Fruit fly (Drosophila melanogaster) whole organism, embryonic: ENCODE results near the gene CCHa1.

Source experiments
- Antp ChIP-seq: fragments of 200-800 bp; sonication (Bioruptor generic); optimal IDR thresholded peaks from 3 replicates; lab custom pipeline; 2016; ENCODE audit warnings: missing biosample characterization, missing genetic modification characterization
- B-H2 ChIP-seq: fragments of 200-800 bp; sonication (Bioruptor generic); optimal IDR thresholded peaks from 2 replicates; lab custom pipeline; 2018; ENCODE audit warnings: missing biosample characterization, mild to moderate bottlenecking, missing genetic modification characterization
- CG10321 ChIP-seq: fragments of 200-800 bp; sonication (Bioruptor generic); IDR thresholded peaks from 2 replicates; pipeline ENCODE4 v1.3.6; 2022; ENCODE audit warnings: missing biosample characterization, missing genetic modification characterization
- CG12071 ChIP-seq: fragments of 200-800 bp; sonication (Bioruptor generic); optimal IDR thresholded peaks from 3 replicates; lab custom pipeline; 2018; ENCODE audit warnings: missing biosample characterization, mild to moderate bottlenecking, missing genetic modification characterization
- CG13123 ChIP-seq: fragments of 200-800 bp; sonication (Bioruptor generic); optimal IDR thresholded peaks from 2 replicates; lab custom pipeline; 2016; ENCODE audit warnings: missing biosample characterization, missing genetic modification characterization
- CG14014 ChIP-seq: fragments of 200-800 bp; sonication (Bioruptor generic); IDR thresholded peaks from 2 replicates; pipeline ENCODE4 v1.3.6; 2022; ENCODE audit warnings: missing biosample characterization, missing genetic modification characterization
- CG14667 ChIP-seq: fragments of 200-800 bp; sonication (Bioruptor generic); IDR thresholded peaks from 2 replicates; pipeline ENCODE4 v1.3.6; 2022; ENCODE audit warnings: missing biosample characterization, missing genetic modification characterization
- CG17829 ChIP-seq: fragments of 200-800 bp; optimal IDR thresholded peaks from 2 replicates; lab custom pipeline; 2019; ENCODE audit warnings: missing biosample characterization, mild to moderate bottlenecking, missing genetic modification characterization, moderate library complexity
- CG18599 ChIP-seq: fragments of 200-800 bp; sonication (Bioruptor generic); optimal IDR thresholded peaks from 3 replicates; lab custom pipeline; 2017; ENCODE audit warnings: missing biosample characterization, missing genetic modification characterization, mild to moderate bottlenecking, moderate library complexity, missing genetic modification reagents
- CG2199 ChIP-seq: fragments of 200-800 bp; sonication (Bioruptor generic); IDR thresholded peaks from 3 replicates; pipeline ENCODE4 v1.3.6; 2022; ENCODE audit warnings: missing biosample characterization, missing genetic modification characterization
- CG2889 ChIP-seq: fragments of 200-800 bp; sonication (Bioruptor generic); IDR thresholded peaks from 3 replicates; pipeline ENCODE4 v1.3.6; 2022; ENCODE audit warnings: missing biosample characterization, missing genetic modification characterization
- CG42726 ChIP-seq: fragments of 200-800 bp; sonication (Bioruptor generic); IDR thresholded peaks from 2 replicates; pipeline ENCODE4 v1.3.6; 2022; ENCODE audit warnings: missing biosample characterization, missing genetic modification characterization; ENCODE audit not compliant: partially characterized antibody
- CG4282 ChIP-seq: fragments of 200-800 bp; sonication (Bioruptor generic); optimal IDR thresholded peaks from 2 replicates; lab custom pipeline; 2016; ENCODE audit warnings: missing biosample characterization, missing genetic modification characterization
- CG4424 ChIP-seq: fragments of 200-800 bp; sonication (Bioruptor generic); optimal IDR thresholded peaks from 3 replicates; lab custom pipeline; 2016; ENCODE audit warnings: missing biosample characterization, missing genetic modification characterization
- CG4617 ChIP-seq: fragments of 200-800 bp; sonication (Bioruptor generic); optimal IDR thresholded peaks from 3 replicates; lab custom pipeline; 2016; ENCODE audit warnings: missing biosample characterization, missing genetic modification characterization, borderline replicate concordance
- CG6791 ChIP-seq: fragments of 200-800 bp; sonication (Bioruptor generic); IDR thresholded peaks from 3 replicates; pipeline ENCODE4 v1.3.6; 2022; ENCODE audit warnings: missing biosample characterization, missing genetic modification characterization; ENCODE audit not compliant: partially characterized antibody
- CG7745 ChIP-seq: fragments of 200-800 bp; sonication (Bioruptor generic); optimal IDR thresholded peaks from 2 replicates; lab custom pipeline; 2018; ENCODE audit warnings: missing biosample characterization, mild to moderate bottlenecking, missing genetic modification characterization, moderate library complexity
- CG9437 ChIP-seq: fragments of 200-800 bp; sonication (Bioruptor generic); optimal IDR thresholded peaks from 2 replicates; lab custom pipeline; 2018; ENCODE audit warnings: missing biosample characterization, mild to moderate bottlenecking, missing genetic modification characterization
- CG9609 ChIP-seq: fragments of 200-800 bp; sonication (Bioruptor generic); optimal IDR thresholded peaks from 3 replicates; lab custom pipeline; 2016; ENCODE audit warnings: missing biosample characterization, missing genetic modification characterization
- CG9817 ChIP-seq: fragments of 200-800 bp; sonication (Bioruptor generic); optimal IDR thresholded peaks from 2 replicates; lab custom pipeline; 2018; ENCODE audit warnings: missing biosample characterization, mild to moderate bottlenecking, missing genetic modification characterization, moderate library complexity
- Dad ChIP-seq: fragments of 200-800 bp; sonication (Bioruptor generic); optimal IDR thresholded peaks from 3 replicates; lab custom pipeline; 2016; ENCODE audit warnings: missing biosample characterization, missing genetic modification characterization
- Eip74EF ChIP-seq, 2 experiments: fragments of 200-800 bp in 1 of 2; fragments of >200 bp in 1 of 2; sonication (Bioruptor generic) in 1 of 2; optimal IDR thresholded peaks; 2 replicates each; lab custom pipeline; 2017 to 2019; ENCODE audit warnings: missing biosample characterization in 2 of 2, missing genetic modification characterization in 2 of 2, mild to moderate bottlenecking in 1 of 2, moderate library complexity in 1 of 2
- HLH54F ChIP-seq: fragments of 200-800 bp; sonication (Bioruptor generic); optimal IDR thresholded peaks from 3 replicates; lab custom pipeline; 2016; ENCODE audit warnings: missing biosample characterization, missing genetic modification characterization
- Hr39 ChIP-seq: fragments of >200 bp; optimal IDR thresholded peaks from 2 replicates; lab custom pipeline; 2017
- Hr78 ChIP-seq, 2 experiments: fragments of 200-800 bp in 1 of 2; fragments of >200 bp in 1 of 2; sonication (Bioruptor generic) in 1 of 2; optimal IDR thresholded peaks; 2 replicates each; lab custom pipeline; 2017 to 2019; ENCODE audit warnings: missing biosample characterization in 2 of 2, missing genetic modification characterization in 2 of 2, mild to moderate bottlenecking in 1 of 2, moderate library complexity in 1 of 2
- NK7.1 ChIP-seq: fragments of 200-800 bp; sonication (Bioruptor generic); optimal IDR thresholded peaks from 3 replicates; lab custom pipeline; 2016; ENCODE audit warnings: missing biosample characterization, missing genetic modification characterization
- Oli ChIP-seq: fragments of 200-800 bp; sonication (Bioruptor generic); optimal IDR thresholded peaks from 2 replicates; lab custom pipeline; 2018; ENCODE audit warnings: missing biosample characterization, mild to moderate bottlenecking, missing genetic modification characterization, moderate library complexity
- ac ChIP-seq: fragments of 200-800 bp; sonication (Bioruptor generic); optimal IDR thresholded peaks from 3 replicates; lab custom pipeline; 2017; ENCODE audit warnings: missing biosample characterization, mild to moderate bottlenecking, missing genetic modification characterization
- ash1 ChIP-seq: fragments of 200-800 bp; sonication (Bioruptor generic); optimal IDR thresholded peaks from 2 replicates; lab custom pipeline; 2018; ENCODE audit warnings: missing biosample characterization, mild to moderate bottlenecking, missing genetic modification characterization
- crol ChIP-seq: fragments of 200-800 bp; sonication (Bioruptor generic); IDR thresholded peaks from 2 replicates; pipeline ENCODE4 v1.3.6; 2022; ENCODE audit warnings: missing biosample characterization, missing genetic modification characterization
- dysf ChIP-seq: fragments of 200-800 bp; sonication (Bioruptor generic); IDR thresholded peaks from 3 replicates; pipeline ENCODE4 v1.3.6; 2022; ENCODE audit warnings: missing biosample characterization, missing genetic modification characterization
- en ChIP-seq: fragments of 200-800 bp; sonication (Bioruptor generic); optimal IDR thresholded peaks from 2 replicates; lab custom pipeline; 2016; ENCODE audit warnings: missing biosample characterization, missing genetic modification characterization
- esg ChIP-seq: fragments of 200-800 bp; sonication (Bioruptor generic); conservative IDR thresholded peaks from 2 replicates; pipeline ENCODE4 v1.3.6; 2022; ENCODE audit warnings: missing biosample characterization, missing genetic modification characterization
- ewg ChIP-seq: fragments of 200-800 bp; sonication (Bioruptor generic); optimal IDR thresholded peaks from 3 replicates; lab custom pipeline; 2017; ENCODE audit warnings: mild to moderate bottlenecking, missing biosample characterization, missing genetic modification reagents, missing genetic modification characterization
- fd102C ChIP-seq: fragments of 200-800 bp; sonication (Bioruptor generic); optimal IDR thresholded peaks from 2 replicates; lab custom pipeline; 2018; ENCODE audit warnings: missing biosample characterization, mild to moderate bottlenecking, missing genetic modification characterization, moderate library complexity
- gcm2 ChIP-seq: fragments of 200-800 bp; sonication (Bioruptor generic); optimal IDR thresholded peaks from 2 replicates; lab custom pipeline; 2016; ENCODE audit warnings: missing biosample characterization, missing genetic modification characterization
- grn ChIP-seq: fragments of 200-800 bp; sonication (Bioruptor generic); optimal IDR thresholded peaks from 3 replicates; lab custom pipeline; 2017; ENCODE audit warnings: missing biosample characterization, missing genetic modification characterization
- gro ChIP-seq: fragments of 200-800 bp; sonication (Bioruptor generic); optimal IDR thresholded peaks from 2 replicates; lab custom pipeline; 2016; ENCODE audit warnings: missing biosample characterization, missing genetic modification characterization
- mam ChIP-seq: fragments of 200-800 bp; sonication (Bioruptor generic); optimal IDR thresholded peaks from 3 replicates; lab custom pipeline; 2016; ENCODE audit warnings: missing biosample characterization, missing genetic modification characterization
- nerfin-1 ChIP-seq: fragments of 200-800 bp; sonication (Bioruptor generic); optimal IDR thresholded peaks from 3 replicates; lab custom pipeline; 2019; ENCODE audit warnings: missing biosample characterization, mild to moderate bottlenecking, missing genetic modification characterization, moderate library complexity
- oc ChIP-seq: fragments of 200-800 bp; sonication (Bioruptor generic); optimal IDR thresholded peaks from 2 replicates; lab custom pipeline; 2018; ENCODE audit warnings: missing biosample characterization, mild to moderate bottlenecking, missing genetic modification characterization, moderate library complexity
- p53 ChIP-seq: fragments of 200-800 bp; sonication (Bioruptor generic); optimal IDR thresholded peaks from 2 replicates; lab custom pipeline; 2016; ENCODE audit warnings: missing biosample characterization, missing genetic modification characterization
- pzg ChIP-seq: fragments of 200-800 bp; sonication (Bioruptor generic); optimal IDR thresholded peaks from 3 replicates; lab custom pipeline; 2018; ENCODE audit warnings: missing biosample characterization, mild to moderate bottlenecking, missing genetic modification characterization, moderate library complexity
- repo ChIP-seq: fragments of 200-800 bp; sonication (Bioruptor generic); optimal IDR thresholded peaks from 2 replicates; lab custom pipeline; 2016; ENCODE audit warnings: missing biosample characterization, missing genetic modification characterization
- ro ChIP-seq: fragments of 200-800 bp; sonication (Bioruptor generic); IDR thresholded peaks from 2 replicates; pipeline ENCODE4 v1.3.6; 2022; ENCODE audit warnings: missing biosample characterization, missing genetic modification characterization
- sima ChIP-seq: fragments of 200-800 bp; sonication (Bioruptor generic); optimal IDR thresholded peaks from 2 replicates; lab custom pipeline; 2016; ENCODE audit warnings: missing biosample characterization, missing genetic modification characterization
- ssp ChIP-seq: fragments of 200-800 bp; sonication (Bioruptor generic); IDR thresholded peaks from 2 replicates; pipeline ENCODE4 v1.3.6; 2022; ENCODE audit warnings: missing biosample characterization, missing genetic modification characterization
- tup ChIP-seq: fragments of 200-800 bp; sonication (Bioruptor generic); optimal IDR thresholded peaks from 2 replicates; lab custom pipeline; 2016; ENCODE audit warnings: missing biosample characterization, mild to moderate bottlenecking, missing genetic modification characterization, moderate library complexity
- zen ChIP-seq: fragments of 200-800 bp; sonication (Bioruptor generic); optimal IDR thresholded peaks from 3 replicates; lab custom pipeline; 2018; ENCODE audit warnings: missing biosample characterization, mild to moderate bottlenecking, missing genetic modification characterization, moderate library complexity

CCHa1 gene

dm6 chr3R:14056320-14057053 is 40.1 kb downstream of the CCHa1 start, which contains the start of gene foxo (continued):
- no peak for TF ChIP-seq repo (GFP tag; lab: Kevin White, UChicago)
- TF ChIP-seq CG4282 (GFP tag; lab: Kevin White, UChicago) = no peak
- peak; percentile 30 for TF ChIP-seq CG13123 (GFP tag; lab: Kevin White, UChicago)
- TF ChIP-seq grn = no peak
- peak; percentile 2 for TF ChIP-seq CG12071
- no peak for TF ChIP-seq gcm2 (GFP tag; lab: Kevin White, UChicago)
- TF ChIP-seq p53 (GFP tag; lab: Kevin White, UChicago) = no peak
- peak in 1 of 2 experiments; percentile 92 for TF ChIP-seq Eip74EF (GFP tag; optimal IDR thresholded peaks at IDR 0.05; lab: Kevin White, UChicago)
- peak; percentile 35 for TF ChIP-seq B-H2 (GFP tag; lab: Kevin White, UChicago)
- no peak for TF ChIP-seq CG10321
- no peak for TF ChIP-seq CG4617
- TF ChIP-seq ac (GFP tag; lab: Kevin White, UChicago) = no peak
- TF ChIP-seq en = no peak
- peak; percentile 75 for TF ChIP-seq CG9817 (tag; lab: Kevin White, UChicago)
- TF ChIP-seq CG14014 = peak; percentile 44
- TF ChIP-seq nerfin-1 (tag; lab: Kevin White, UChicago) = peak; percentile 80
- peak; percentile 90 for TF ChIP-seq CG18599
- no peak for TF ChIP-seq ro
- no peak for TF ChIP-seq NK7.1 (GFP tag; lab: Kevin White, UChicago)
- TF ChIP-seq Dad (GFP tag; lab: Kevin White, UChicago) = no peak
- TF ChIP-seq Oli (tag; lab: Kevin White, UChicago) = peak; percentile 89
- TF ChIP-seq ash1 (GFP tag; lab: Kevin White, UChicago) = no peak
- TF ChIP-seq CG9609 = peak; percentile 17
- peak; percentile 72 for TF ChIP-seq CG4424 (GFP tag; lab: Kevin White, UChicago)
- peak; percentile 33 for TF ChIP-seq Antp
- TF ChIP-seq zen = peak; percentile 48
- TF ChIP-seq sima = no peak
- peak; percentile 14 for TF ChIP-seq oc (tag; lab: Kevin White, UChicago)
- no peak for TF ChIP-seq pzg (GFP tag; lab: Kevin White, UChicago)
- no peak for TF ChIP-seq Hr39 (lab: Kevin White, UChicago)
- TF ChIP-seq CG42726 (GFP tag; lab: Robert Waterston, UW) = no peak
- TF ChIP-seq tup (GFP tag; lab: Kevin White, UChicago) = no peak
- peak; percentile 56 for TF ChIP-seq esg
- peak; percentile 36 for TF ChIP-seq HLH54F
- no peak for TF ChIP-seq CG14667 (GFP tag; lab: Robert Waterston, UW)
- peak; percentile 76; the same call in 2 of the 3 replicates for TF ChIP-seq dysf (GFP tag; lab: Robert Waterston, UW)
- no peak for TF ChIP-seq CG6791 (GFP tag; lab: Robert Waterston, UW)
- TF ChIP-seq gro (GFP tag; lab: Kevin White, UChicago) = peak; percentile 58
- no peak for TF ChIP-seq fd102C (GFP tag; lab: Kevin White, UChicago)
- TF ChIP-seq CG9437 (GFP tag; lab: Kevin White, UChicago) = peak; percentile 84
- peak; percentile 72 for TF ChIP-seq ewg
- TF ChIP-seq Hr78 (GFP tag; optimal IDR thresholded peaks at IDR 0.05; lab: Kevin White, UChicago) = peak in 1 of 2 experiments; percentile 62
- peak; percentile 36; the same call in 1 of the 2 replicates for TF ChIP-seq ssp
- TF ChIP-seq CG7745 (tag; lab: Kevin White, UChicago) = no peak
- TF ChIP-seq CG2199 = peak; percentile 85; the same call in 2 of the 3 replicates
- no peak for TF ChIP-seq CG2889
- TF ChIP-seq crol (GFP tag; lab: Robert Waterston, UW) = peak; percentile 24; the same call in 1 of the 2 replicates
- peak; percentile 43 for TF ChIP-seq mam (GFP tag; lab: Kevin White, UChicago)
- TF ChIP-seq CG17829 (tag; lab: Kevin White, UChicago) = peak; percentile 86
